Worm (Caenorhabditis elegans) whole organism, L3 larva: ENCODE results near the gene orc-4.

Source experiments
- ZK546.5 ChIP-seq: sonication (generic microtip); optimal IDR thresholded peaks from 2 replicates; lab custom pipeline; 2017; ENCODE audit warnings: missing biosample characterization, missing genetic modification characterization
- aly-2 ChIP-seq: fragments of 150-350 bp; optimal IDR thresholded peaks from 2 replicates; lab custom pipeline; 2014; ENCODE audit warnings: missing biosample characterization, missing genetic modification characterization
- ama-1 ChIP-seq: fragments of 150-350 bp; optimal IDR thresholded peaks from 2 replicates; lab custom pipeline; 2018
- ceh-16 ChIP-seq: sonication (generic microtip); optimal IDR thresholded peaks from 2 replicates; lab custom pipeline; 2017; ENCODE audit warnings: missing biosample characterization, missing genetic modification characterization
- ceh-28 ChIP-seq: fragments of 150-350 bp; optimal IDR thresholded peaks from 2 replicates; lab custom pipeline; 2014; ENCODE audit warnings: missing biosample characterization, missing genetic modification reagents, missing genetic modification characterization
- ceh-9 ChIP-seq: sonication (generic microtip); optimal IDR thresholded peaks from 2 replicates; lab custom pipeline; 2018; ENCODE audit warnings: missing biosample characterization, missing genetic modification characterization
- daf-12 ChIP-seq: fragments of 150-350 bp; optimal IDR thresholded peaks from 2 replicates; lab custom pipeline; 2014; ENCODE audit warnings: missing biosample characterization, missing genetic modification reagents, missing genetic modification characterization
- egl-27 ChIP-seq: sonication (generic microtip); optimal IDR thresholded peaks from 4 replicates; lab custom pipeline; 2017; ENCODE audit warnings: missing biosample characterization, missing genetic modification reagents, missing genetic modification characterization
- egl-5 ChIP-seq: fragments of 150-350 bp; optimal IDR thresholded peaks from 2 replicates; lab custom pipeline; 2017; ENCODE audit warnings: missing biosample characterization, missing genetic modification reagents, missing genetic modification characterization, inconsistent platforms
- elt-1 ChIP-seq: fragments of 150-350 bp; optimal IDR thresholded peaks from 2 replicates; lab custom pipeline; 2014; ENCODE audit warnings: missing biosample characterization, missing genetic modification characterization
- elt-2 ChIP-seq: sonication (generic microtip); optimal IDR thresholded peaks from 2 replicates; lab custom pipeline; 2016; ENCODE audit warnings: missing genetic modification reagents, mild to moderate bottlenecking, missing genetic modification characterization, missing compliant biosample characterization
- elt-3 ChIP-seq, 3 experiments: fragments of 150-350 bp in 1 of 3; sonication (generic microtip) in 2 of 3; optimal IDR thresholded peaks; 2 replicates in 2 of 3; 4 replicates in 1 of 3; lab custom pipeline; 2014 to 2017; ENCODE audit warnings: missing biosample characterization in 3 of 3, missing genetic modification characterization in 3 of 3
- fkh-2 ChIP-seq: fragments of 150-350 bp; optimal IDR thresholded peaks from 2 replicates; lab custom pipeline; 2014; ENCODE audit warnings: missing biosample characterization, missing genetic modification reagents, missing genetic modification characterization
- fos-1 ChIP-seq: fragments of 150-350 bp; optimal IDR thresholded peaks from 2 replicates; lab custom pipeline; 2014; ENCODE audit warnings: missing biosample characterization, missing genetic modification characterization
- hmg-11 ChIP-seq: sonication (generic microtip); optimal IDR thresholded peaks from 2 replicates; lab custom pipeline; 2016; ENCODE audit warnings: missing genetic modification characterization, missing compliant biosample characterization
- jun-1 ChIP-seq: fragments of 150-350 bp; optimal IDR thresholded peaks from 2 replicates; lab custom pipeline; 2014; ENCODE audit warnings: missing biosample characterization, missing genetic modification reagents, missing genetic modification characterization
- lin-15B ChIP-seq: fragments of 150-350 bp; optimal IDR thresholded peaks from 2 replicates; lab custom pipeline; 2014; ENCODE audit warnings: missing biosample characterization, missing genetic modification characterization
- lin-39 ChIP-seq: fragments of 150-350 bp; optimal IDR thresholded peaks from 2 replicates; lab custom pipeline; 2018; ENCODE audit warnings: missing biosample characterization, missing genetic modification reagents, missing genetic modification characterization
- lsy-12 ChIP-seq: sonication (generic microtip); optimal IDR thresholded peaks from 2 replicates; lab custom pipeline; 2016; ENCODE audit warnings: mild to moderate bottlenecking, missing genetic modification characterization, missing compliant biosample characterization
- mdl-1 ChIP-seq: fragments of 150-350 bp; optimal IDR thresholded peaks from 2 replicates; lab custom pipeline; 2014; ENCODE audit warnings: missing biosample characterization, missing genetic modification characterization
- nfya-1 ChIP-seq: sonication (generic microtip); optimal IDR thresholded peaks from 2 replicates; lab custom pipeline; 2017; ENCODE audit warnings: missing genetic modification characterization, mild to moderate bottlenecking, missing compliant biosample characterization, antibody characterized with exemption, moderate library complexity; ENCODE audit not compliant: insufficient read depth
- nhr-11 ChIP-seq: fragments of 150-350 bp; optimal IDR thresholded peaks from 2 replicates; lab custom pipeline; 2014; ENCODE audit warnings: missing biosample characterization, missing genetic modification characterization
- nhr-12 ChIP-seq: fragments of 150-350 bp; optimal IDR thresholded peaks from 2 replicates; lab custom pipeline; 2014; ENCODE audit warnings: missing biosample characterization, missing genetic modification characterization
- nhr-23 ChIP-seq: fragments of 150-350 bp; optimal IDR thresholded peaks from 2 replicates; lab custom pipeline; 2014; ENCODE audit warnings: missing biosample characterization, missing genetic modification reagents, missing genetic modification characterization
- nhr-25 ChIP-seq: sonication (generic microtip); optimal IDR thresholded peaks from 2 replicates; lab custom pipeline; 2017; ENCODE audit warnings: missing biosample characterization, missing genetic modification characterization
- nhr-28 ChIP-seq: fragments of 150-350 bp; optimal IDR thresholded peaks from 2 replicates; lab custom pipeline; 2014; ENCODE audit warnings: missing biosample characterization, missing genetic modification characterization
- nhr-76 ChIP-seq: fragments of 150-350 bp; sonication (generic microtip); optimal IDR thresholded peaks from 5 replicates; lab custom pipeline; 2014; ENCODE audit warnings: missing biosample characterization, missing genetic modification characterization
- nhr-77 ChIP-seq: fragments of 150-350 bp; optimal IDR thresholded peaks from 2 replicates; lab custom pipeline; 2014; ENCODE audit warnings: missing biosample characterization, missing genetic modification characterization
- pha-4 ChIP-seq: fragments of 150-350 bp; optimal IDR thresholded peaks from 2 replicates; lab custom pipeline; 2014; ENCODE audit warnings: missing biosample characterization, missing genetic modification reagents, missing genetic modification characterization
- pqm-1 ChIP-seq: fragments of 150-350 bp; optimal IDR thresholded peaks from 2 replicates; lab custom pipeline; 2017; ENCODE audit warnings: missing biosample characterization, missing genetic modification characterization, inconsistent platforms
- sea-2 ChIP-seq: fragments of 150-350 bp; sonication (generic microtip); optimal IDR thresholded peaks from 4 replicates; lab custom pipeline; 2014; ENCODE audit warnings: missing biosample characterization, missing genetic modification reagents, missing genetic modification characterization
- skn-1 ChIP-seq: fragments of 150-350 bp; optimal IDR thresholded peaks from 2 replicates; lab custom pipeline; 2014; ENCODE audit warnings: missing biosample characterization, missing genetic modification characterization
- snpc-4 ChIP-seq: fragments of 150-350 bp; optimal IDR thresholded peaks from 2 replicates; lab custom pipeline; 2014; ENCODE audit warnings: missing biosample characterization, missing genetic modification characterization
- tbx-2 ChIP-seq: sonication (generic microtip); optimal IDR thresholded peaks from 2 replicates; lab custom pipeline; 2016; ENCODE audit warnings: mild to moderate bottlenecking, missing genetic modification characterization, missing compliant biosample characterization
- unc-62 ChIP-seq: fragments of 150-350 bp; sonication (generic microtip); optimal IDR thresholded peaks from 4 replicates; lab custom pipeline; 2014; ENCODE audit warnings: missing biosample characterization, missing genetic modification reagents, missing genetic modification characterization
- zag-1 ChIP-seq: fragments of 150-350 bp; optimal IDR thresholded peaks from 2 replicates; lab custom pipeline; 2014; ENCODE audit warnings: missing biosample characterization, missing genetic modification characterization
- ztf-11 ChIP-seq: fragments of 150-350 bp; optimal IDR thresholded peaks from 2 replicates; lab custom pipeline; 2014; ENCODE audit warnings: missing biosample characterization, missing genetic modification characterization
- ztf-4 ChIP-seq: fragments of 150-350 bp; optimal IDR thresholded peaks from 2 replicates; lab custom pipeline; 2014; ENCODE audit warnings: missing biosample characterization, missing genetic modification characterization

The orc-4 gene

ce11 chrIII:10634576-10634975, 11.4 kb upstream of the orc-4 start:
- TF ChIP-seq pqm-1 (tag; lab: Kevin White, UChicago) (no peak), sea-2 (no peak), elt-2 (tag; lab: Kevin White, UChicago) (no peak), egl-27 (tag; lab: Kevin White, UChicago) (no peak), pha-4 (tag; lab: Kevin White, UChicago) (peak; percentile 47), nhr-11 (tag; lab: Kevin White, UChicago) (no peak), nhr-77 (no peak), fkh-2 (tag; lab: Kevin White, UChicago) (no peak), ceh-16 (tag; lab: Kevin White, UChicago) (no peak), hmg-11 (tag; lab: Kevin White, UChicago) (no peak), tbx-2 (tag; lab: Kevin White, UChicago) (no peak), mdl-1 (tag; lab: Kevin White, UChicago) (no peak), aly-2 (no peak), elt-3 (tag; optimal IDR thresholded peaks at IDR 0.05; lab: Kevin White, UChicago) (no peak), fos-1 (tag; lab: Kevin White, UChicago) (no peak), ceh-28 (no peak), unc-62 (GFP tag; lab: Kevin White, UChicago) (no peak), lsy-12 (no peak), elt-1 (no peak), ceh-9 (tag; lab: Kevin White, UChicago) (no peak), egl-5 (tag; lab: Kevin White, UChicago) (no peak), skn-1 (tag; lab: Kevin White, UChicago) (no peak), nhr-28 (tag; lab: Kevin White, UChicago) (no peak), nhr-12 (tag; lab: Kevin White, UChicago) (no peak), snpc-4 (no peak), lin-15B (peak; percentile 27), daf-12 (no peak), lin-39 (tag; lab: Kevin White, UChicago) (peak; percentile 80), nfya-1 (peak; percentile 44), ztf-4 (tag; lab: Kevin White, UChicago) (no peak), ama-1 (lab: Kevin White, UChicago) (no peak), nhr-23 (no peak)

- TF ChIP-seq mdl-1 (tag; lab: Kevin White, UChicago) (no peak), nhr-23 (peak; percentile 16), snpc-4 (no peak), lin-39 (tag; lab: Kevin White, UChicago) (no peak), nhr-12 (tag; lab: Kevin White, UChicago) (no peak), daf-12 (no peak), ceh-16 (tag; lab: Kevin White, UChicago) (no peak), fos-1 (tag; lab: Kevin White, UChicago) (no peak), pqm-1 (tag; lab: Kevin White, UChicago) (no peak), nhr-28 (tag; lab: Kevin White, UChicago) (no peak), nhr-77 (no peak), nfya-1 (peak; percentile 6), tbx-2 (tag; lab: Kevin White, UChicago) (no peak), aly-2 (no peak), nhr-25 (tag; lab: Kevin White, UChicago) (peak; percentile 62), ceh-28 (peak; percentile 4), pha-4 (tag; lab: Kevin White, UChicago) (peak; percentile 93), ZK546.5 (tag; lab: Kevin White, UChicago) (no peak), egl-27 (tag; lab: Kevin White, UChicago) (no peak), sea-2 (no peak), ztf-11 (tag; lab: Kevin White, UChicago) (no peak), elt-3 (tag; optimal IDR thresholded peaks at IDR 0.05; lab: Kevin White, UChicago) (no peak), skn-1 (tag; lab: Kevin White, UChicago) (no peak), lsy-12 (no peak), nhr-76 (tag; lab: Kevin White, UChicago) (no peak), jun-1 (tag; lab: Kevin White, UChicago) (no peak), zag-1 (tag; lab: Kevin White, UChicago) (no peak)
Observed at ce11 chrIII:10636493-10637031, 9.4 kb upstream of the orc-4 start.

ce11 chrIII:10637933-10638332, 8.0 kb upstream of the orc-4 start:
- TF ChIP-seq pha-4 (tag; lab: Kevin White, UChicago) (peak; percentile 31), egl-27 (tag; lab: Kevin White, UChicago) (no peak), hmg-11 (tag; lab: Kevin White, UChicago) (no peak)
